Worm (Caenorhabditis elegans): ENCODE measurements around the gene Y49F6B.20.

- TF ChIP-seq dao-5 (tag; optimal IDR thresholded peaks at IDR 0.05) (no peak), him-1 (tag; optimal IDR thresholded peaks at IDR 0.05) (no peak)
Observed at ce11 chrII:3422938-3423337, 47.5 kb downstream of the Y49F6B.20 start.
